Worm (Caenorhabditis elegans) whole organism, L1 larva: ENCODE measurements around the gene R52.4.
A peak's percentile ranks its signal among the peaks of the same experiment; 100 is the strongest.

Experiments
- C16A3.4 ChIP-seq: fragments of 150-350 bp; optimal IDR thresholded peaks from 2 replicates; lab custom pipeline; 2014; ENCODE audit warnings: missing biosample characterization, missing genetic modification characterization
- F16B12.6 ChIP-seq: fragments of 150-350 bp; optimal IDR thresholded peaks from 2 replicates; lab custom pipeline; 2014; ENCODE audit warnings: missing biosample characterization, missing genetic modification characterization
- aha-1 ChIP-seq: fragments of 150-350 bp; optimal IDR thresholded peaks from 2 replicates; lab custom pipeline; 2014; ENCODE audit warnings: missing biosample characterization, missing genetic modification characterization
- alr-1 ChIP-seq: fragments of 200-800 bp; sonication (Bioruptor generic); optimal IDR thresholded peaks from 2 replicates; lab custom pipeline; 2018; ENCODE audit warnings: borderline replicate concordance, mild to moderate bottlenecking, missing genetic modification characterization, missing compliant biosample characterization
- blmp-1 ChIP-seq: fragments of 150-350 bp; optimal IDR thresholded peaks from 2 replicates; lab custom pipeline; 2014; ENCODE audit warnings: missing biosample characterization, missing genetic modification characterization
- ceh-63 ChIP-seq: fragments of 200-800 bp; sonication (Bioruptor generic); optimal IDR thresholded peaks from 2 replicates; lab custom pipeline; 2018; ENCODE audit warnings: mild to moderate bottlenecking, missing genetic modification characterization, missing compliant biosample characterization
- ceh-8 ChIP-seq: fragments of 200-800 bp; sonication (Bioruptor generic); optimal IDR thresholded peaks from 2 replicates; lab custom pipeline; 2018; ENCODE audit warnings: mild to moderate bottlenecking, missing genetic modification characterization, moderate library complexity, missing compliant biosample characterization
- ceh-90 ChIP-seq: sonication (generic microtip); optimal IDR thresholded peaks from 2 replicates; lab custom pipeline; 2016; ENCODE audit warnings: missing genetic modification characterization, missing compliant biosample characterization
- dpl-1 ChIP-seq, 3 experiments: fragments of 150-350 bp in 2 of 3; sonication (generic microtip) in 1 of 3; optimal IDR thresholded peaks; 2 replicates each; lab custom pipeline; 2014 to 2017; ENCODE audit warnings: missing biosample characterization in 3 of 3, missing genetic modification characterization in 3 of 3, missing genetic modification reagents in 3 of 3
- efl-3 ChIP-seq: fragments of 200-800 bp; sonication (Bioruptor generic); optimal IDR thresholded peaks from 2 replicates; lab custom pipeline; 2018; ENCODE audit warnings: mild to moderate bottlenecking, missing genetic modification characterization, missing compliant biosample characterization
- egl-13 ChIP-seq: sonication (generic microtip); optimal IDR thresholded peaks from 2 replicates; lab custom pipeline; 2016; ENCODE audit warnings: missing genotype, missing genetic modification reagents, missing genetic modification characterization, missing compliant biosample characterization
- egl-27 ChIP-seq, 2 experiments: fragments of 150-350 bp in 1 of 2; sonication (generic microtip); optimal IDR thresholded peaks; 3 replicates each; lab custom pipeline; 2017 to 2018; ENCODE audit warnings: missing biosample characterization in 2 of 2, missing genetic modification characterization in 2 of 2, missing genetic modification reagents in 2 of 2
- elt-2 ChIP-seq: sonication (generic microtip); optimal IDR thresholded peaks from 2 replicates; lab custom pipeline; 2016; ENCODE audit warnings: missing genetic modification characterization, mild to moderate bottlenecking, inconsistent platforms, missing compliant biosample characterization, missing genetic modification reagents
- elt-3 ChIP-seq, 6 experiments: fragments of 150-350 bp in 1 of 6; sonication (generic microtip); optimal IDR thresholded peaks; 2 replicates each; lab custom pipeline; 2017 to 2018; ENCODE audit warnings: missing biosample characterization in 6 of 6, missing genetic modification characterization in 6 of 6, inconsistent platforms in 1 of 6
- ets-5 ChIP-seq: fragments of 200-800 bp; sonication (Bioruptor generic); IDR thresholded peaks from 2 replicates; pipeline ENCODE4 v1.3.6; 2022; ENCODE audit warnings: missing genetic modification characterization, missing compliant biosample characterization
- grh-1 ChIP-seq: fragments of 200-800 bp; sonication (Bioruptor generic); IDR thresholded peaks from 2 replicates; pipeline ENCODE4 v1.3.6; 2022; ENCODE audit warnings: missing genetic modification reagents, missing genetic modification characterization, missing compliant biosample characterization
- irx-1 ChIP-seq: sonication (generic microtip); optimal IDR thresholded peaks from 2 replicates; lab custom pipeline; 2016; ENCODE audit warnings: missing genetic modification characterization, missing compliant biosample characterization
- isw-1 ChIP-seq: fragments of 200-800 bp; sonication (Bioruptor generic); IDR thresholded peaks from 2 replicates; pipeline ENCODE4 v1.3.6; 2022; ENCODE audit warnings: missing genetic modification characterization, missing compliant biosample characterization
- lin-15B ChIP-seq: fragments of 150-350 bp; sonication (generic microtip); optimal IDR thresholded peaks from 3 replicates; lab custom pipeline; 2014; ENCODE audit warnings: missing biosample characterization, missing genetic modification characterization
- lin-39 ChIP-seq: fragments of 150-350 bp; optimal IDR thresholded peaks from 2 replicates; lab custom pipeline; 2014; ENCODE audit warnings: missing biosample characterization, missing genetic modification reagents, missing genetic modification characterization
- mdl-1 ChIP-seq, 2 experiments: fragments of 150-350 bp; optimal IDR thresholded peaks; 2 replicates each; lab custom pipeline; 2014 to 2017; ENCODE audit warnings: missing biosample characterization in 2 of 2, missing genetic modification characterization in 2 of 2, inconsistent platforms in 1 of 2
- nhr-19 ChIP-seq: fragments of 200-800 bp; sonication (Bioruptor generic); conservative IDR thresholded peaks from 2 replicates; pipeline ENCODE4 v1.3.6; 2022; ENCODE audit warnings: missing genetic modification characterization, missing compliant biosample characterization
- nhr-85 ChIP-seq: sonication (generic microtip); peaks from one replicate; lab custom pipeline; 2016; ENCODE audit warnings: missing genetic modification characterization, inconsistent platforms, missing compliant biosample characterization
- nhr-90 ChIP-seq: sonication (generic microtip); optimal IDR thresholded peaks from 2 replicates; lab custom pipeline; 2016; ENCODE audit warnings: mild to moderate bottlenecking, missing genetic modification characterization, missing compliant biosample characterization; ENCODE audit not compliant: poor library complexity
- pax-3 ChIP-seq: fragments of 200-800 bp; sonication (Bioruptor generic); optimal IDR thresholded peaks from 2 replicates; lab custom pipeline; 2018; ENCODE audit warnings: mild to moderate bottlenecking, missing genetic modification characterization, moderate library complexity, missing compliant biosample characterization
- rnt-1 ChIP-seq: sonication (generic microtip); optimal IDR thresholded peaks from 2 replicates; lab custom pipeline; 2016; ENCODE audit warnings: mild to moderate bottlenecking, missing genetic modification characterization, moderate library complexity, missing compliant biosample characterization
- snpc-4 ChIP-seq: fragments of 150-350 bp; optimal IDR thresholded peaks from 2 replicates; lab custom pipeline; 2014; ENCODE audit warnings: missing biosample characterization, missing genetic modification characterization
- snu-23 ChIP-seq: sonication (generic microtip); optimal IDR thresholded peaks from 2 replicates; lab custom pipeline; 2016; ENCODE audit warnings: missing genetic modification characterization, missing compliant biosample characterization
- sptf-1 ChIP-seq: fragments of 150-350 bp; optimal IDR thresholded peaks from 2 replicates; lab custom pipeline; 2014; ENCODE audit warnings: missing biosample characterization, missing genetic modification characterization
- sup-37 ChIP-seq: fragments of 200-800 bp; sonication (Bioruptor generic); optimal IDR thresholded peaks from 2 replicates; lab custom pipeline; 2018; ENCODE audit warnings: mild to moderate bottlenecking, missing genetic modification characterization, missing compliant biosample characterization
- tbx-2 ChIP-seq: sonication (generic microtip); optimal IDR thresholded peaks from 2 replicates; lab custom pipeline; 2016; ENCODE audit warnings: missing genetic modification characterization, missing compliant biosample characterization
- tlp-1 ChIP-seq: fragments of 150-350 bp; optimal IDR thresholded peaks from 2 replicates; lab custom pipeline; 2014; ENCODE audit warnings: missing biosample characterization, missing genetic modification characterization
- unc-130 ChIP-seq: fragments of 150-350 bp; optimal IDR thresholded peaks from 2 replicates; lab custom pipeline; 2017; ENCODE audit warnings: missing biosample characterization, missing genetic modification characterization, inconsistent platforms
- unc-86 ChIP-seq: sonication (generic microtip); optimal IDR thresholded peaks from 2 replicates; lab custom pipeline; 2016; ENCODE audit warnings: missing genetic modification characterization, missing compliant biosample characterization
- vab-15 ChIP-seq: sonication (generic microtip); optimal IDR thresholded peaks from 2 replicates; lab custom pipeline; 2017; ENCODE audit warnings: missing genotype, mild to moderate bottlenecking, missing genetic modification characterization, missing compliant biosample characterization
- ztf-11 ChIP-seq, 2 experiments: sonication (generic microtip); optimal IDR thresholded peaks; 2 replicates each; lab custom pipeline; 2016 to 2017; ENCODE audit warnings: missing genetic modification characterization in 2 of 2, missing biosample characterization in 1 of 2, missing compliant biosample characterization in 1 of 2

Gene R52.4

DNA sequence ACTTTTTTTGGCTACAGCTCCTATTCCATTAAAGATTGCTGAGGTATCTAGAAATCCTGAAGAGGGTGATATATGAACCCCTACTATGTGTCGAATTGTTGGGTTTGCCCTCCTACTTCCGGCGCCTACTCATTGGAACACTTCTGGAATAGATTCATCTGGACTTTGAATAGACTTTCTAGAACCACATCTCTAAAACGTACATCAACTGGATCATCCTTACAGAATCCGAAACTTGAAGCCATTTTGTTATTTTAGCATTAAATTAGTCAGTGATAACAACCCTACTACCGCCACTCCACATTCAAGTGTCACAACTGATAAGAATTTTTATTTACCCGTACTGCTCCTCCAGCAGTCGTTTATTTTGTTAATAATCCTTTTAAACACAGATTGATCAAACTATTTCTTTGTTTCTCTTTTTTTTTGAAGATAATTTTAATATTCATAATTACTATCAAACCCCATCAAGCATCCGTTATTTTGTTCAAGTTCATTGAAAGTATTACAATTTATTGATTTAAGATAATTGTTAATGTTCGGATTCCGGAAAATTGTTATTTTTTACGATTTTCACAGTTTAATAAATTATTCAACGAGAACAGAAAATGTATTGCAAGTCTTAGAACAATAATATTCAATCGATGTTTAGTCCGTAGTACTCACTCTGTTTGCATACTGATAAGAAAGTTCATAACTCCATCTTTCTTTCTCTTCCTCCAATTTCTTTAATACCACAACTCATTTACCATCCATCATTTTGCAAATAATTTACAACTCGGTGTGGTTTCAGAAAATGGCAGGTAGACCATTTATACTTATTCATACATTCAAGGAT lies 8.8 kb downstream of the R52.4 start, which contains the start of gene math-42:
TSS of gene math-42 (plus strand) at position 788 of the 838 bp plus-strand sequence.
- TF ChIP-seq rnt-1 (tag; lab: Kevin White, UChicago) (no peak), elt-3 (tag; optimal IDR thresholded peaks at IDR 0.05; lab: Kevin White, UChicago) (no peak), sptf-1 (tag; lab: Kevin White, UChicago) (no peak), tlp-1 (no peak), elt-2 (tag; lab: Kevin White, UChicago) (peak; percentile 38), lin-15B (no peak), irx-1 (tag; lab: Kevin White, UChicago) (no peak), unc-86 (tag; lab: Kevin White, UChicago) (no peak)
- TF ChIP-seq, all 84 proteins: peak for 1

DNA sequence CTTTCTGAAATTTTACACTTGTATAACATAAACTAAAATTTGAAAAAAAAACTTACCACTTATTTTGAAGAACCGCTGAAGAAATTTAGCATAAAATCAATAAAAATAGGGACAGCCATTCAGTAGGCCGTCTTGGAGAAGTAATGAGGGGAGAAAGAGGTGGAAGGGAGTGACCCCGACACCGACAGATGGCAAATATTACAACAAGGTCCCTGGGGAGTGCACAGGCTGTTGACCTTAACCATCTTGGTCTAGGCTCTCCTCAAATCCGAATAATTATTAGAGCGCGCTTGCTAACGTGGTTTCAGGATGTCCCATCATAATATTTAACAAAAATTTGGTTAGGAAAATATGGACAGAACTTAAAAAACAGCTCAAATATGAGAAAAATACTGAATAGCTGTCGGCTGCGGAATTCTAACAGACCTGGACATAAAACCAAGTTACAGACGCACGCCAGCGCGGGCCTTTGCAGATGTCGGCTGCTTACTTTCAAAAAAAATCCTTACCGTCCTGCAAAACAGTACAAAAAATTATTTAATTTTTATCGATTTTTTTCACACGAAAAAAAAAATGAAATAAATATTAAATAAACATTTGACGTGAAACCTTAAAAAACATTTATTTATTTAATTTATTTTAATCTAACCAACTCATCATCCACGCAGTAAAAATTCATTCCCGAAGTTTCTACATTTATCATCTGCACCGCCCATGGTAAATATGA lies 13.1 kb downstream of the R52.4 start, which contains the start of gene T16A1.2:
TSS of gene T16A1.2 (plus strand) at position 677 of the 727 bp plus-strand sequence.
- TF ChIP-seq sup-37 (GFP tag; lab: Kevin White, UChicago) (no peak), blmp-1 (tag; lab: Kevin White, UChicago) (no peak), pax-3 (tag; lab: Kevin White, UChicago) (no peak), ceh-8 (GFP tag; lab: Kevin White, UChicago) (no peak), C16A3.4 (no peak), ztf-11 (tag; optimal IDR thresholded peaks at IDR 0.05; lab: Kevin White, UChicago) (no peak), vab-15 (no peak), lin-39 (no peak), snpc-4 (no peak), egl-27 (tag; optimal IDR thresholded peaks at IDR 0.05; lab: Kevin White, UChicago) (no peak), grh-1 (GFP tag; lab: Robert Waterston, UW) (no peak), alr-1 (no peak), nhr-90 (tag; lab: Kevin White, UChicago) (no peak), nhr-85 (tag; lab: Kevin White, UChicago) (no peak), ceh-63 (no peak), nhr-19 (GFP tag; lab: Robert Waterston, UW) (no peak), mdl-1 (tag; optimal IDR thresholded peaks at IDR 0.05; lab: Kevin White, UChicago) (no peak)

DNA sequence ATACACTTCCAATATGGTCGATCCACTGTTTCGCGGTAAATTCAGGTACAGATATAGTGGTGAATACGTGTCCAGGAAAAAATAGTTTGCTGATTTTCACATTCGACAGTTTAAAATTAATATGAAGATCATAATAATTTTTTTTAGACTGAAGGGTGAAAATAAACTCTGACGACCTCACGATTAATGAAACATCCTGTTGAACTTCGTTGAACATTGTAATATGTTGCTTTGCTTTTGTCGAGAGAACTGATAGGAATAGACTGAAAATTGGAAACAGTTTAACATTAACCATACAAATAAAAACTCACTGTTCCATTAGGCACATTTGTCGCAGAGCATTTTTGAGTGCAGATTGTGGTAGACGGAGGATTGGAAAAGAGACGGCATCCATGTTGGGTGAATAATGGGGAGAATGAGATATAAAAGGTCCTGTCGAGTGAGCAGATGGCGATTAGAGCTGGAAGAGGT lies 14.7 kb downstream of the R52.4 start, which contains the start of gene fbxb-37:
TSS of gene fbxb-37 (minus strand) at position 421 of the 471 bp plus-strand sequence.
- TF ChIP-seq unc-130 (tag; lab: Kevin White, UChicago), result no peak
- no peak for TF ChIP-seq F16B12.6
- no peak for TF ChIP-seq efl-3 (GFP tag; lab: Kevin White, UChicago)
- TF ChIP-seq lin-39, result no peak
- no peak for TF ChIP-seq tbx-2 (tag; lab: Kevin White, UChicago)
- no peak for TF ChIP-seq egl-13
- TF ChIP-seq aha-1, result no peak
- no peak for TF ChIP-seq snu-23
- no peak for TF ChIP-seq dpl-1 (GFP tag; optimal IDR thresholded peaks at IDR 0.05; lab: Kevin White, UChicago)
- TF ChIP-seq C16A3.4, result no peak
- no peak for TF ChIP-seq isw-1
- TF ChIP-seq ets-5 (GFP tag; lab: Robert Waterston, UW), result no peak
- no peak for TF ChIP-seq ceh-90 (tag; lab: Kevin White, UChicago)
- no peak for TF ChIP-seq nhr-90 (tag; lab: Kevin White, UChicago)
